Worm (Caenorhabditis elegans) whole organism, mixed stage, embryonic: ENCODE results near the gene vglu-2.

Experiments used
- bed-3 ChIP-seq: fragments of 200-800 bp; sonication (Bioruptor generic); optimal IDR thresholded peaks from 3 replicates; lab custom pipeline; 2018; ENCODE audit warnings: mild to moderate bottlenecking, missing genetic modification characterization, moderate library complexity, missing compliant biosample characterization
- blmp-1 ChIP-seq: fragments of 150-350 bp; optimal IDR thresholded peaks from 2 replicates; lab custom pipeline; 2014; ENCODE audit warnings: missing biosample characterization, missing genetic modification characterization
- ceh-39 ChIP-seq: fragments of 150-350 bp; optimal IDR thresholded peaks from 2 replicates; lab custom pipeline; 2014; ENCODE audit warnings: missing biosample characterization, missing genetic modification characterization
- ceh-83 ChIP-seq: fragments of 200-800 bp; sonication (Bioruptor generic); optimal IDR thresholded peaks from 2 replicates; lab custom pipeline; 2018; ENCODE audit warnings: mild to moderate bottlenecking, missing genetic modification characterization, missing compliant biosample characterization
- ces-1 ChIP-seq: fragments of 150-350 bp; optimal IDR thresholded peaks from 2 replicates; lab custom pipeline; 2014; ENCODE audit warnings: missing biosample characterization, missing genetic modification reagents, missing genetic modification characterization
- cnd-1 ChIP-seq: fragments of 200-800 bp; sonication (Bioruptor generic); optimal IDR thresholded peaks from 2 replicates; lab custom pipeline; 2018; ENCODE audit warnings: mild to moderate bottlenecking, missing genetic modification characterization, missing compliant biosample characterization
- drap-1 ChIP-seq: fragments of 200-800 bp; sonication (Bioruptor generic); optimal IDR thresholded peaks from 3 replicates; lab custom pipeline; 2018; ENCODE audit warnings: mild to moderate bottlenecking, missing genetic modification characterization, missing compliant biosample characterization
- elt-1 ChIP-seq: sonication (generic microtip); optimal IDR thresholded peaks from 2 replicates; lab custom pipeline; 2017; ENCODE audit warnings: missing genetic modification characterization, mild to moderate bottlenecking, missing compliant biosample characterization, antibody characterized with exemption, moderate library complexity, borderline replicate concordance; ENCODE audit not compliant: insufficient read depth
- hlh-1 ChIP-seq: fragments of 150-350 bp; optimal IDR thresholded peaks from 2 replicates; lab custom pipeline; 2014; ENCODE audit warnings: missing biosample characterization, missing genetic modification reagents, missing genetic modification characterization
- lin-32 ChIP-seq: fragments of 200-800 bp; sonication (Bioruptor generic); optimal IDR thresholded peaks from 2 replicates; lab custom pipeline; 2018; ENCODE audit warnings: mild to moderate bottlenecking, missing genetic modification characterization, missing compliant biosample characterization
- lsy-2 ChIP-seq: fragments of 150-350 bp; optimal IDR thresholded peaks from 2 replicates; lab custom pipeline; 2014; ENCODE audit warnings: missing biosample characterization, missing genetic modification characterization
- mab-5 ChIP-seq: fragments of 150-350 bp; optimal IDR thresholded peaks from 2 replicates; lab custom pipeline; 2014; ENCODE audit warnings: missing biosample characterization, missing genetic modification characterization
- mep-1 ChIP-seq: fragments of 150-350 bp; optimal IDR thresholded peaks from 2 replicates; lab custom pipeline; 2017; ENCODE audit warnings: missing biosample characterization, missing genetic modification reagents, missing genetic modification characterization, inconsistent platforms
- mls-2 ChIP-seq: sonication (generic microtip); optimal IDR thresholded peaks from 2 replicates; lab custom pipeline; 2016; ENCODE audit warnings: mild to moderate bottlenecking, missing genetic modification characterization, moderate library complexity, missing compliant biosample characterization
- nhr-12 ChIP-seq: fragments of 150-350 bp; optimal IDR thresholded peaks from 2 replicates; lab custom pipeline; 2014; ENCODE audit warnings: missing biosample characterization, missing genetic modification characterization
- nhr-2 ChIP-seq: fragments of 150-350 bp; optimal IDR thresholded peaks from 2 replicates; lab custom pipeline; 2014; ENCODE audit warnings: missing biosample characterization, missing genetic modification characterization
- nhr-237 ChIP-seq: fragments of 150-350 bp; optimal IDR thresholded peaks from 2 replicates; lab custom pipeline; 2014; ENCODE audit warnings: missing biosample characterization, missing genetic modification characterization
- nhr-28 ChIP-seq: fragments of 150-350 bp; optimal IDR thresholded peaks from 2 replicates; lab custom pipeline; 2014; ENCODE audit warnings: missing biosample characterization, missing genetic modification characterization
- nhr-76 ChIP-seq: sonication (generic microtip); optimal IDR thresholded peaks from 2 replicates; lab custom pipeline; 2017; ENCODE audit warnings: missing biosample characterization, missing genetic modification characterization
- pha-4 ChIP-seq: fragments of 150-350 bp; optimal IDR thresholded peaks from 2 replicates; lab custom pipeline; 2018; ENCODE audit warnings: missing biosample characterization, missing genetic modification reagents, missing genetic modification characterization
- sem-2 ChIP-seq: fragments of 200-800 bp; sonication (Bioruptor generic); optimal IDR thresholded peaks from 2 replicates; lab custom pipeline; 2018; ENCODE audit warnings: mild to moderate bottlenecking, missing genetic modification characterization, missing compliant biosample characterization
- sptf-1 ChIP-seq: sonication (generic microtip); optimal IDR thresholded peaks from 2 replicates; lab custom pipeline; 2017; ENCODE audit warnings: mild to moderate bottlenecking, missing genetic modification characterization, moderate library complexity, missing compliant biosample characterization
- tbx-8 ChIP-seq: fragments of 200-800 bp; sonication (Bioruptor generic); optimal IDR thresholded peaks from 2 replicates; lab custom pipeline; 2018; ENCODE audit warnings: mild to moderate bottlenecking, missing genetic modification characterization, moderate library complexity, missing compliant biosample characterization
- unc-120 ChIP-seq: sonication (generic microtip); optimal IDR thresholded peaks from 2 replicates; lab custom pipeline; 2017; ENCODE audit warnings: missing genetic modification characterization, missing compliant biosample characterization; ENCODE audit not compliant: poor library complexity, severe bottlenecking
- unc-39 ChIP-seq: fragments of 150-350 bp; optimal IDR thresholded peaks from 2 replicates; lab custom pipeline; 2014; ENCODE audit warnings: missing biosample characterization, missing genetic modification characterization
- unc-62 ChIP-seq: fragments of 150-350 bp; optimal IDR thresholded peaks from 2 replicates; lab custom pipeline; 2014; ENCODE audit warnings: missing biosample characterization, missing genetic modification reagents, missing genetic modification characterization
- zip-8 ChIP-seq: fragments of 150-350 bp; optimal IDR thresholded peaks from 2 replicates; lab custom pipeline; 2014; ENCODE audit warnings: missing biosample characterization, missing genetic modification characterization

The vglu-2 gene

DNA sequence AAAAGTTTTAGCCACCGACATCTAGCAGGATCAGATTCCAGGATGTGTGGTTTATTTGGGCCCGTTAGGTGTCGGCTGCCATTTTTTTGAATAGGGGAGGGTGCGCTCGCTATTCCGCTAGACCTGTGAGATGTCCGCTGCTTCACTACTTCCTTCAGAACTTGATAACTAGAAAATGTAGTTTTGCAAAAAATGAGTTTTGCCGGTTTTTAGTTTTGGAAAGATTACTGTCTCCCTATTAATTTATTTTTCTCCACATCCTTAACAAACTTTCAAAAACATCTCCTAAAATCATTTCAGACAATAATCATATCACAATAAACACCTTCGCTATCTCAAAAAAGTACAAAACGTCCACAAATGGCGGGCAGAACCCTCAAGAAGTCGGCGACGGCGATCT, at the start of gene vglu-2:
vglu-2 (plus strand) TSS at position 301 of the 400 bp plus-strand sequence.
- TF ChIP-seq blmp-1 (no peak), unc-62 (GFP tag; lab: Kevin White, UChicago) (no peak), nhr-2 (no peak), mep-1 (tag; lab: Kevin White, UChicago) (no peak), pha-4 (tag; lab: Kevin White, UChicago) (no peak), ces-1 (GFP tag; lab: Kevin White, UChicago) (no peak), nhr-12 (tag; lab: Kevin White, UChicago) (no peak), sptf-1 (tag; lab: Kevin White, UChicago) (no peak), cnd-1 (tag; lab: Kevin White, UChicago) (no peak), elt-1 (no peak), unc-39 (tag; lab: Kevin White, UChicago) (no peak), mls-2 (tag; lab: Kevin White, UChicago) (no peak), bed-3 (no peak), ceh-39 (tag; lab: Kevin White, UChicago) (no peak)

DNA sequence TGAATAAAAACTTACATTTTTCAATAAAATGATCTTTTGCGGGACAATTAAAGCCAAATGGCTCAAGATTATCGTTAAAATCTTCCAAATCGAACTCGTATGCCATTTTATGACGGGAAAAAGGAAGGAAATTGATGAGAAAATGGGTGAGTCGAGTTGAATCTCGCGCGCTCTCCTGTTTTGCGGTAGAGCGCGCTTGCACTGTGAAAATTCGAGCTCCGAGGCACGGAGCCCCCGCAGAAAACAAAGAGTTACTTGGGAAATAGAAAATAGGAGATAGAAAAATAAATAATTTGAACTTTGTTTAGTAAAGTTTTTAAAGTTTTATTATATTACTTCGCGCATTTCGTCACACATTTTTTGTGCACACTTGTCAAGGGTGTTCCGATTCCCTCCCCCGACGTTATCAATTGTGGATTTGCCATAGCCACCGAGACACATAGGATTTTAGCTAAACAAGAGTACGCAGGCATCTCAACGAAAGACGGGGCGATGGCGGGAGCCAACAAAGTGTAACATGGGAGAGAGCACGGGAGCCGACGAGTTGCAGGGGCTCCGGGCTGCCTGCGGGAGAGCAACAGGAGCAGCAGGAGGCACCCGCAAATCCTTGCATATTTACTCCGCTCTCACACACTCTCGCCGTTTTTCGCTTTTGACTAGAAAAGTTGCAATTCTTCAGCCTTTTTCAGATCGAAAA, 46.3 kb upstream of the vglu-2 start, which contains the start of the genes div-1 and cor-1:
div-1 (minus strand) TSS at position 119 of the 697 bp plus-strand sequence.
cor-1 (plus strand) TSS at position 671 of the 697 bp plus-strand sequence.
- peak; percentile 29 for TF ChIP-seq hlh-1 (tag; lab: Kevin White, UChicago)
- no peak for TF ChIP-seq ceh-83 (GFP tag; lab: Kevin White, UChicago)
- TF ChIP-seq drap-1: no peak
- no peak for TF ChIP-seq pha-4 (tag; lab: Kevin White, UChicago)
- TF ChIP-seq lin-32: no peak
- peak; percentile 39 for TF ChIP-seq lsy-2 (tag; lab: Kevin White, UChicago)
- no peak for TF ChIP-seq zip-8 (tag; lab: Kevin White, UChicago)
- TF ChIP-seq mep-1 (tag; lab: Kevin White, UChicago): peak; percentile 69
- no peak for TF ChIP-seq nhr-2
- peak; percentile 60 for TF ChIP-seq unc-120
- TF ChIP-seq nhr-237 (tag; lab: Kevin White, UChicago): peak; percentile 66

DNA sequence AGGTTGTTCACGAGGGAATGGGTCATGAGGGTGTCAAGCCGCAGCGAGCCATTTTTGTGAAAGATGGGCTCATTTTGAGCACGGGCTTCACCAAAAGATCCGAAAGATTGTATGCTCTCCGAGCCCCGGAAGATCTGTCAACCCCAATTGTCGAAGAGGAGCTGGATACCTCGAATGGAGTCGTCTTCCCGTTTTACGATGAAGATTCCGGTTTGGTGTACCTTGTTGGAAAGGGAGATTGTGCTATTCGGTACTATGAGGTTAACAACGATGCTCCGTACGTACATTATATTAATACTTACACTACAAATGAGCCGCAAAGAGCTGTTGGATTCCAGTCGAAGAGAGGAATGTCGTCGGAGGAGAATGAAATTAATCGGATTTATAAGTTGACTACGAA, 43.8 kb upstream of the vglu-2 start:
- TF ChIP-seq mep-1 (tag; lab: Kevin White, UChicago) (no peak), lsy-2 (tag; lab: Kevin White, UChicago) (no peak), ces-1 (GFP tag; lab: Kevin White, UChicago) (no peak), nhr-12 (tag; lab: Kevin White, UChicago) (no peak), nhr-2 (no peak), ceh-39 (tag; lab: Kevin White, UChicago) (no peak)

DNA sequence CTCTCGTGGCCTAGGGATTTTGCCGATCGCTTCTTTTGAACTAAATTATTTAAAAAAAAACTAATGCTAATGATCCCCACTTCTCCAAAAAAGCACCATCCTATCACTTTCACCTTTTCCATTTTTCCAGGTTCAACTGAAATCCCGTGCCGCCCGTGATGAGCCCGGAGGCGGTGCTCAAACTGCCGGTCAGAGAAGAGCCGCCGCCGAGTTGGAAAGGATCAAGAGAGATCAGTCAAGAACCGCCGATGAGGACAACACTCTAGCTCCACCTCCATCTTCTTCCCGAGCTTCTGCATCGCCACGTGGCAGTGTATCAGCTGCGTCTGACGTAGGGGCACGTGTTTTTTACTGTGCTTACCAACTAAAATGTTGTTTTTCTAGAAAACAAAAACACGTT, 41.6 kb upstream of the vglu-2 start:
- TF ChIP-seq bed-3: no peak
- no peak for TF ChIP-seq nhr-28 (tag; lab: Kevin White, UChicago)
- TF ChIP-seq pha-4 (tag; lab: Kevin White, UChicago): no peak
- no peak for TF ChIP-seq sem-2 (GFP tag; lab: Kevin White, UChicago)
- TF ChIP-seq drap-1: no peak
- TF ChIP-seq elt-1: no peak
- no peak for TF ChIP-seq cnd-1 (tag; lab: Kevin White, UChicago)
- TF ChIP-seq nhr-2: no peak
- no peak for TF ChIP-seq mab-5 (tag; lab: Kevin White, UChicago)
- TF ChIP-seq ceh-83 (GFP tag; lab: Kevin White, UChicago): no peak

DNA sequence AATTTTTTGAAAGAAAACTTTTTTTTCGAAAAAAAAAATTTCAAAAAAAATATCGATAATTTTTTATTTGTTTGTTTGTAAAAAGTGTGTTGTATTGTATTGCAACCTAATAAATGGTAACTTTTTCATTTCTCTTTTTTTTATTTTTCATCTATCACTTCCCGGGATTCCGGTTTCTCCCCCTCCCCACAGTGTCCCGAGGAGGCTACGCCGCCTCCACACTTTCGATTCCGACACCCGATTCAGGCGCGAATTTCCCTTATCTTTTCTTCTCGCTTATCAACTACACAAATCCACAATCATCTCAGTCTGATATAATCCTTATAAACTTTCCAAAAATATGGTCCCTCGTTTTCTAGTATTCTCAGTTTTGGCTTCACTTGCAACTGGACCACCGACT, 40.4 kb upstream of the vglu-2 start, which contains the start of gene R01H10.4:
R01H10.4 (plus strand) TSS at position 236 of the 400 bp plus-strand sequence.
- TF ChIP-seq cnd-1 (tag; lab: Kevin White, UChicago) (no peak), tbx-8 (GFP tag; lab: Kevin White, UChicago) (no peak), zip-8 (tag; lab: Kevin White, UChicago) (no peak), elt-1 (no peak), nhr-2 (no peak), nhr-76 (no peak), nhr-12 (tag; lab: Kevin White, UChicago) (no peak), hlh-1 (tag; lab: Kevin White, UChicago) (no peak), sptf-1 (tag; lab: Kevin White, UChicago) (no peak), sem-2 (GFP tag; lab: Kevin White, UChicago) (no peak), bed-3 (no peak), unc-39 (tag; lab: Kevin White, UChicago) (no peak), mep-1 (tag; lab: Kevin White, UChicago) (no peak), blmp-1 (no peak)
- TF ChIP-seq, all 35 proteins: peak for 0
